Fruit fly (Drosophila melanogaster): ENCODE results near the gene dysc.

The dysc gene

DNA sequence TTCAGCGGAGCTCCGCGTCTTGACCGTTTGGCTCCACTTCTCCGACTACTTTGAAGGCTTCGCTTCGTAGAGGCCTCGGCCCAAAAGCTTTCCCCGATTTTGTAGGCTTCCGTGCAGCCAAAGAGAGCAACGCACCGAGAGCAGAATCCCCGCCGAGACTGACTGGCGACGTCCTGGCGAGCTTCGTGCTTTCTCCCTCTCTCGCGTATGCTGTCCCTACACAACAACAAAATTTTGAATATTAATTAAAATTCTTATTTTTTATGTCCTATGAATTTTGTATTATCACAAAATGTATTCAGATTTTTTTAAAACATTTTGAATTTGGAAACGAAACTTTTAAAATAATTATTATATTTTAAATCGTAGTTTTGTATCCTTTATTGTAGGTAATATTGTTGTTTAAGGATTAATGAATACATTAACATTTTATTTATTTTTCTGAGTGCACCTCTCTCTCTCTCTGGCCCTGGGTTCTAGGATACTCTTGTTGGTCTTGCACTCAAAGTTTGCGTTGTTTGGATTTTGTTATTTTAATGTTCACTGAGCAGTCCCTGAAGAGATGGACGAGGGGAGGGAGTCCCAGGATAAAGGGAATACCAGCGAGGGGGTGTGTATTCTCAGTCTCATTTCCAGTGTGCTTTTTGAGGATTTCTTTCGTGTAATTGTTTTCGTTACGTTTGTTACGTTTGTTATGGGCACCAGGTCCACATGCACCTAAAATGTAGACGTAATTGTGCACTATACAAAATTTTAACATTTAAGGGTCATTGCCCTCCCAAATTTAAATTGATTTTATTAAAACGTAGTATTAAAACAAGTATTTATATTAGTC lies at the start of gene dysc:
TSS of gene dysc (minus strand) at position 51 of the 835 bp plus-strand sequence.
- peak; percentile 53 for TF ChIP-seq CG8159 (tag; optimal IDR thresholded peaks at IDR 0.05)
- no peak for TF ChIP-seq CG14655 (GFP tag; optimal IDR thresholded peaks at IDR 0.05)
- TF ChIP-seq CG17806 (tag; optimal IDR thresholded peaks at IDR 0.05): no peak
- no peak for TF ChIP-seq rn (GFP tag; IDR thresholded peaks at IDR 0.05)
- TF ChIP-seq Pif1A (GFP tag; optimal IDR thresholded peaks at IDR 0.05): no peak
- no peak for TF ChIP-seq Pif1B (GFP tag; optimal IDR thresholded peaks at IDR 0.05)
- TF ChIP-seq EcR (GFP tag; optimal IDR thresholded peaks at IDR 0.05): no peak
- TF ChIP-seq CG9948 (tag; optimal IDR thresholded peaks at IDR 0.05): peak; percentile 2
- TF ChIP-seq CG32121 (GFP tag; IDR thresholded peaks at IDR 0.05): no peak
- no peak for TF ChIP-seq CG4496 (GFP tag; IDR thresholded peaks at IDR 0.05)
- TF ChIP-seq CG12605 (GFP tag; IDR thresholded peaks at IDR 0.05): no peak
- TF ChIP-seq CG34367 (tag; optimal IDR thresholded peaks at IDR 0.05): no peak
- no peak for TF ChIP-seq Snoo (tag; optimal IDR thresholded peaks at IDR 0.05)
- TF ChIP-seq CG15710 (tag; optimal IDR thresholded peaks at IDR 0.05): peak; percentile 21
- no peak for TF ChIP-seq CG13204 (GFP tag; optimal IDR thresholded peaks at IDR 0.05)
- no peak for TF ChIP-seq CG8301 (tag; optimal IDR thresholded peaks at IDR 0.05)
- no peak for TF ChIP-seq CG10348 (GFP tag; IDR thresholded peaks at IDR 0.05)
- TF ChIP-seq D1 (tag; optimal IDR thresholded peaks at IDR 0.05): no peak
- no peak for TF ChIP-seq Ets98B (GFP tag; IDR thresholded peaks at IDR 0.05)
- TF ChIP-seq fd96Ca (GFP tag; IDR thresholded peaks at IDR 0.05): no peak
- TF ChIP-seq gl (tag; optimal IDR thresholded peaks at IDR 0.05): no peak

DNA sequence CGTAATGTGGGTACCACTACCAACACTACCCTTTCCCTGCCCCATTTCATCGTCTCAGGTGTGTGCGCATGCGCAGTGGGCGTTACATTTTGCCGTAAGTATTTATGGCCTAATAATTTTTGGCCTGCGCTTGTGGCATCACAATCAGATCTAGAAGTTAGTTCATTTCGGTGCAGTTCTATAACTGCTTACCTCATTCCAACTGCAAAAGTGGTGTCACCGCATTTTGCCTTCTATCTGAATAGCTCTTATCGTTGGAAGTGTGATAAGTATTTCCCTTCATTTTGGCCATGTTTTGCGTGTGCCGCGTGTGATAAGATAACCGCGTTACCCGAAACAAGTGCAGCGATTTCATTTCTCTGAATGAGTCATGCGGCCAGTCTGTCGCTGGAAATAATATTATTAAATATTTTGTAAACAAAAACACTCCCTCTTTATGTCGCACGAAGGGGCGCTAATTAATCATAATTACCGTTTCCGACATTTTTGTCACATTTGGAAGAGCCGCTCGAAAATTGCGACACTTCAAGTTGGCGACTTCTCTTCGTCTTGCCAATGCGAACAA lies 49.5 kb upstream of the dysc start:
- TF ChIP-seq CG32121 (GFP tag; IDR thresholded peaks at IDR 0.05) (no peak), gl (tag; optimal IDR thresholded peaks at IDR 0.05) (no peak), Snoo (tag; optimal IDR thresholded peaks at IDR 0.05) (no peak)

DNA sequence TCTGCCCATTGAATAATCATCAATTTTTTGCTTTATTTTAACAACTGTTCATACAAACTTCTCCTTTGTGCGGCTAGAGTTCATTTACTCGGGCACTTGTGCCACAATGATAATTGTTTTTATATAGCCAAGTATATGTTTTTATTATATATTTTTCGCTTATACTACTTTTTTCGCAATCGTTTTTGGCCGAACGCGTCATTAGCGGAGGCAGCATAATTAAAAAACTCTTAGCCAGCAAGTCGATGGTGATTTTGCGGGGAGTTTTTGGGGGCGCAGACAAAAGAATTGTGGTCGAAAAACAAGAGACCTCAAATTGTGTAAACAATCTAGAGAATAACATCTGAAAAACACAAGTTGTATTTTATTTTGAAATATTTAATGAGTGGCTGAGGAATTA lies 48.5 kb upstream of the dysc start:
- TF ChIP-seq Pif1A (GFP tag; optimal IDR thresholded peaks at IDR 0.05) (no peak), CG13204 (GFP tag; optimal IDR thresholded peaks at IDR 0.05) (no peak), CG34367 (tag; optimal IDR thresholded peaks at IDR 0.05) (no peak), CG9948 (tag; optimal IDR thresholded peaks at IDR 0.05) (no peak), Pif1B (GFP tag; optimal IDR thresholded peaks at IDR 0.05) (no peak), D1 (tag; optimal IDR thresholded peaks at IDR 0.05) (no peak), Snoo (tag; optimal IDR thresholded peaks at IDR 0.05) (no peak), CG8159 (tag; optimal IDR thresholded peaks at IDR 0.05) (no peak), gl (tag; optimal IDR thresholded peaks at IDR 0.05) (no peak), fd96Ca (GFP tag; IDR thresholded peaks at IDR 0.05) (no peak), CG14655 (GFP tag; optimal IDR thresholded peaks at IDR 0.05) (no peak)

- TF ChIP-seq D1 (tag; optimal IDR thresholded peaks at IDR 0.05) (no peak), EcR (GFP tag; optimal IDR thresholded peaks at IDR 0.05) (no peak), CG34367 (tag; optimal IDR thresholded peaks at IDR 0.05) (no peak), gl (tag; optimal IDR thresholded peaks at IDR 0.05) (no peak), Ets98B (GFP tag; IDR thresholded peaks at IDR 0.05) (peak; percentile 72), fd96Ca (GFP tag; IDR thresholded peaks at IDR 0.05) (no peak), CG14655 (GFP tag; optimal IDR thresholded peaks at IDR 0.05) (peak; percentile 33), CG8159 (tag; optimal IDR thresholded peaks at IDR 0.05) (no peak), rn (GFP tag; IDR thresholded peaks at IDR 0.05) (no peak), Pif1A (GFP tag; optimal IDR thresholded peaks at IDR 0.05) (peak; percentile 6), CG13204 (GFP tag; optimal IDR thresholded peaks at IDR 0.05) (no peak), Snoo (tag; optimal IDR thresholded peaks at IDR 0.05) (no peak), CG15710 (tag; optimal IDR thresholded peaks at IDR 0.05) (no peak), CG10348 (GFP tag; IDR thresholded peaks at IDR 0.05) (no peak), CG4496 (GFP tag; IDR thresholded peaks at IDR 0.05) (peak; percentile 82), CG17806 (tag; optimal IDR thresholded peaks at IDR 0.05) (no peak), CG8301 (tag; optimal IDR thresholded peaks at IDR 0.05) (peak; percentile 42), Pif1B (GFP tag; optimal IDR thresholded peaks at IDR 0.05) (no peak), CG9948 (tag; optimal IDR thresholded peaks at IDR 0.05) (no peak), CG12605 (GFP tag; IDR thresholded peaks at IDR 0.05) (0 out of 2 replicates have a peak, but pooled peaks have one; percentile 38), CG32121 (GFP tag; IDR thresholded peaks at IDR 0.05) (peak; percentile 67; the same call in 1 of the 2 replicates)
These were observed 46.5 kb upstream of the dysc start for dm6 chr3L:13949440-13950066.

DNA sequence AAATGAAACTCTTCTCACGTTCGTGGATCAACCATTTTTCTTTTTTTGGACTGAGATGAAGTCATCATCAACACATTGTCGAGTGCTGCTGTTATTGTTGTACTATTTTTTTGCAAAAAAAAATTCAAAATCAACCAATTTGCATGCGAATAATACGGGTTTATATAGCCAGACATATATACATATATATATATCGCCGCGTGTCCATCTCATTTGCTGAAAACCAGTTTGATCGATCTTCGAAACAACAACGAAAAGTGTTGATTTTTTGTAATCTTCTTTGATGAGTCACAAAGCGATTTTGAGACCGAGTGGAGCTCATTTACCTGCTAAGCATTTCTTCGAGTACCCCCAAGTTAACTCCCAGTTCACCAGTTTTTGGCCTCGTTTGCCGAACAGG lies 43.0 kb upstream of the dysc start:
- peak; percentile 13 for TF ChIP-seq EcR (GFP tag; optimal IDR thresholded peaks at IDR 0.05)
- no peak for TF ChIP-seq Pif1B (GFP tag; optimal IDR thresholded peaks at IDR 0.05)

DNA sequence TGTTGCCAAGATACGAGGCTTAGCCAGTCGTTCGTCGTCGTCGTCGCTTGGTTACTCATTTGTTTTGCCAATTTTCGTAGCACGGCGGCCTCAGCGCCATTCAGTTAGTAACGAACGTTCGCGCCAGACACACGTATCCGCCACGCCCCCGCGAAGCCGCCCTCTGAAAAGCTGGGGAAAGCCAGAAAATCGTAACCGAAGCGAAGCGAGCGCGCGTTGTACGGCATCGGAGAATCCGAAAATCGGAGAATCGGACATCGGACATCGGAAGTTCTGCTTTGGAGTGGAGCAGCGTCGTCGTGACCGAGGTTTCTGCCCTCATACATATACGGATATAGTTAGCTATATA lies 36.1 kb upstream of the dysc start, which contains the start of gene CG32137:
TSS of gene CG32137 (plus strand) at position 100 of the 349 bp plus-strand sequence.
- TF ChIP-seq CG9948 (tag; optimal IDR thresholded peaks at IDR 0.05): no peak
- peak; percentile 44 for TF ChIP-seq EcR (GFP tag; optimal IDR thresholded peaks at IDR 0.05)

Measured in whole organism, pupa.